Fruit fly (Drosophila melanogaster) whole organism, embryonic: ENCODE measurements around the gene CG13138.

ENCODE experiments used
- CG1024 ChIP-seq: fragments of 200-800 bp; sonication (Bioruptor generic); IDR thresholded peaks from 2 replicates; pipeline ENCODE4 v1.3.6; 2022; ENCODE audit warnings: missing biosample characterization, missing genetic modification characterization
- CG10565 ChIP-seq: fragments of 200-800 bp; sonication (Bioruptor generic); optimal IDR thresholded peaks from 3 replicates; lab custom pipeline; 2016; ENCODE audit warnings: missing biosample characterization, mild to moderate bottlenecking, missing genetic modification characterization
- CG11085 ChIP-seq: fragments of 200-800 bp; sonication (Bioruptor generic); IDR thresholded peaks from 2 replicates; pipeline ENCODE4 v1.3.6; 2022; ENCODE audit warnings: missing biosample characterization, missing genetic modification characterization
- CG12236 ChIP-seq: fragments of 200-800 bp; sonication (Bioruptor generic); optimal IDR thresholded peaks from 2 replicates; lab custom pipeline; 2016; ENCODE audit warnings: missing biosample characterization, missing genetic modification characterization
- CG12659 ChIP-seq: fragments of 200-800 bp; sonication (Bioruptor generic); optimal IDR thresholded peaks from 3 replicates; lab custom pipeline; 2017; ENCODE audit warnings: mild to moderate bottlenecking, missing biosample characterization, missing genetic modification reagents, missing genetic modification characterization
- CG14050 ChIP-seq: fragments of 200-800 bp; sonication (Bioruptor generic); IDR thresholded peaks from 3 replicates; pipeline ENCODE4 v1.3.6; 2022; ENCODE audit warnings: missing biosample characterization, missing genetic modification characterization
- CG14860 ChIP-seq: fragments of 200-800 bp; sonication (Bioruptor generic); IDR thresholded peaks from 3 replicates; pipeline ENCODE4 v1.3.6; 2022; ENCODE audit warnings: missing biosample characterization, missing genetic modification characterization; ENCODE audit not compliant: partially characterized antibody
- CG15073 ChIP-seq: fragments of 200-800 bp; sonication (Bioruptor generic); optimal IDR thresholded peaks from 2 replicates; lab custom pipeline; 2016; ENCODE audit warnings: missing biosample characterization, missing genetic modification characterization
- CG1529 ChIP-seq: fragments of 200-800 bp; sonication (Bioruptor generic); optimal IDR thresholded peaks from 3 replicates; lab custom pipeline; 2018; ENCODE audit warnings: missing biosample characterization, missing genetic modification characterization
- CG1603 ChIP-seq: fragments of 200-800 bp; sonication (Bioruptor generic); optimal IDR thresholded peaks from 2 replicates; lab custom pipeline; 2019; ENCODE audit warnings: missing biosample characterization, mild to moderate bottlenecking, missing genetic modification characterization, moderate library complexity
- CG16813 ChIP-seq: fragments of 200-800 bp; sonication (Bioruptor generic); IDR thresholded peaks from 3 replicates; pipeline ENCODE4 v1.3.6; 2022; ENCODE audit warnings: missing biosample characterization, missing genetic modification characterization; ENCODE audit not compliant: partially characterized antibody
- CG18476 ChIP-seq: fragments of 200-800 bp; sonication (Bioruptor generic); optimal IDR thresholded peaks from 2 replicates; lab custom pipeline; 2016; ENCODE audit warnings: missing biosample characterization, mild to moderate bottlenecking, missing genetic modification characterization
- CG30431 ChIP-seq: fragments of 200-800 bp; sonication (Bioruptor generic); optimal IDR thresholded peaks from 2 replicates; lab custom pipeline; 2017; ENCODE audit warnings: missing biosample characterization, missing genetic modification characterization
- CG3281 ChIP-seq: fragments of 200-800 bp; sonication (Bioruptor generic); optimal IDR thresholded peaks from 3 replicates; lab custom pipeline; 2017; ENCODE audit warnings: missing biosample characterization, mild to moderate bottlenecking, missing genetic modification characterization
- CG4282 ChIP-seq: fragments of 200-800 bp; sonication (Bioruptor generic); optimal IDR thresholded peaks from 2 replicates; lab custom pipeline; 2016; ENCODE audit warnings: missing biosample characterization, missing genetic modification characterization
- CG4424 ChIP-seq: fragments of 200-800 bp; sonication (Bioruptor generic); optimal IDR thresholded peaks from 3 replicates; lab custom pipeline; 2016; ENCODE audit warnings: missing biosample characterization, missing genetic modification characterization
- CG6175 ChIP-seq: fragments of 200-800 bp; sonication (Bioruptor generic); IDR thresholded peaks from 3 replicates; pipeline ENCODE4 v1.3.6; 2022; ENCODE audit warnings: missing biosample characterization, missing genetic modification characterization
- CG6683 ChIP-seq: fragments of 200-800 bp; sonication (Bioruptor generic); optimal IDR thresholded peaks from 2 replicates; lab custom pipeline; 2017; ENCODE audit warnings: missing biosample characterization, mild to moderate bottlenecking, missing genetic modification characterization, missing genetic modification reagents
- CG6854 ChIP-seq: fragments of 200-800 bp; sonication (Bioruptor generic); optimal IDR thresholded peaks from 3 replicates; lab custom pipeline; 2017; ENCODE audit warnings: missing biosample characterization, mild to moderate bottlenecking, missing genetic modification characterization
- CG7987 ChIP-seq: fragments of 200-800 bp; sonication (Bioruptor generic); optimal IDR thresholded peaks from 2 replicates; lab custom pipeline; 2018; ENCODE audit warnings: missing biosample characterization, mild to moderate bottlenecking, missing genetic modification characterization, moderate library complexity
- CG9609 ChIP-seq: fragments of 200-800 bp; sonication (Bioruptor generic); optimal IDR thresholded peaks from 3 replicates; lab custom pipeline; 2016; ENCODE audit warnings: missing biosample characterization, missing genetic modification characterization
- CHES-1-like ChIP-seq: fragments of 200-800 bp; sonication (Bioruptor generic); optimal IDR thresholded peaks from 2 replicates; lab custom pipeline; 2016; ENCODE audit warnings: missing biosample characterization, missing genetic modification characterization
- Hr39 ChIP-seq: fragments of >200 bp; optimal IDR thresholded peaks from 2 replicates; lab custom pipeline; 2017
- Hr78 ChIP-seq, 2 experiments: fragments of 200-800 bp in 1 of 2; fragments of >200 bp in 1 of 2; sonication (Bioruptor generic) in 1 of 2; optimal IDR thresholded peaks; 2 replicates each; lab custom pipeline; 2017 to 2019; ENCODE audit warnings: missing biosample characterization in 2 of 2, missing genetic modification characterization in 2 of 2, mild to moderate bottlenecking in 1 of 2, moderate library complexity in 1 of 2
- Kr ChIP-seq: fragments of 200-800 bp; sonication (Bioruptor generic); optimal IDR thresholded peaks from 2 replicates; lab custom pipeline; 2017; ENCODE audit warnings: missing biosample characterization, mild to moderate bottlenecking, missing genetic modification characterization
- NFAT ChIP-seq: fragments of 200-800 bp; sonication (Bioruptor generic); IDR thresholded peaks from 2 replicates; pipeline ENCODE4 v1.3.6; 2022; ENCODE audit warnings: missing biosample characterization, missing genetic modification characterization
- Neu2 ChIP-seq: fragments of 200-800 bp; sonication (Bioruptor generic); optimal IDR thresholded peaks from 3 replicates; lab custom pipeline; 2016; ENCODE audit warnings: missing biosample characterization, missing genetic modification characterization, borderline replicate concordance
- NfI ChIP-seq: fragments of 200-800 bp; sonication (Bioruptor generic); optimal IDR thresholded peaks from 3 replicates; lab custom pipeline; 2018; ENCODE audit warnings: missing biosample characterization, mild to moderate bottlenecking, missing genetic modification characterization, moderate library complexity
- Oaz ChIP-seq: fragments of 200-800 bp; sonication (Bioruptor generic); IDR thresholded peaks from 2 replicates; pipeline ENCODE4 v1.3.6; 2022; ENCODE audit warnings: missing biosample characterization, missing genetic modification characterization
- Sox100B ChIP-seq: fragments of 200-800 bp; sonication (Bioruptor generic); optimal IDR thresholded peaks from 3 replicates; lab custom pipeline; 2018; ENCODE audit warnings: missing biosample characterization, mild to moderate bottlenecking, missing genetic modification characterization
- al ChIP-seq: fragments of 200-800 bp; sonication (Bioruptor generic); IDR thresholded peaks from 2 replicates; pipeline ENCODE4 v1.3.6; 2022; ENCODE audit warnings: missing biosample characterization, missing genetic modification characterization
- amos ChIP-seq: fragments of 200-800 bp; sonication (Bioruptor generic); IDR thresholded peaks from 2 replicates; pipeline ENCODE4 v1.3.6; 2022; ENCODE audit warnings: missing biosample characterization, missing genetic modification characterization; ENCODE audit not compliant: partially characterized antibody
- ap ChIP-seq: fragments of 200-800 bp; sonication (Bioruptor generic); IDR thresholded peaks from 2 replicates; pipeline ENCODE4 v1.3.6; 2022; ENCODE audit warnings: missing biosample characterization, missing genetic modification characterization
- bab2 ChIP-seq: fragments of 200-800 bp; sonication (Bioruptor generic); optimal IDR thresholded peaks from 2 replicates; lab custom pipeline; 2016; ENCODE audit warnings: missing biosample characterization, missing genetic modification characterization
- cato ChIP-seq: fragments of 200-800 bp; sonication (Bioruptor generic); optimal IDR thresholded peaks from 2 replicates; lab custom pipeline; 2016; ENCODE audit warnings: missing biosample characterization, missing genetic modification characterization, borderline replicate concordance
- chinmo ChIP-seq: fragments of 200-800 bp; sonication (Bioruptor generic); IDR thresholded peaks from 4 replicates; pipeline ENCODE4 v1.3.6; 2022; ENCODE audit warnings: missing biosample characterization, missing genetic modification characterization; ENCODE audit not compliant: partially characterized antibody
- chn ChIP-seq: fragments of 200-800 bp; sonication (Bioruptor generic); optimal IDR thresholded peaks from 2 replicates; lab custom pipeline; 2016; ENCODE audit warnings: missing biosample characterization, missing genetic modification characterization
- dimm ChIP-seq: fragments of 200-800 bp; sonication (Bioruptor generic); IDR thresholded peaks from 2 replicates; pipeline ENCODE4 v1.3.6; 2022; ENCODE audit warnings: missing biosample characterization, missing genetic modification characterization
- gcm ChIP-seq: fragments of 200-800 bp; sonication (Bioruptor generic); optimal IDR thresholded peaks from 2 replicates; lab custom pipeline; 2019; ENCODE audit warnings: missing biosample characterization, mild to moderate bottlenecking, missing genetic modification characterization, moderate library complexity
- gcm2 ChIP-seq: fragments of 200-800 bp; sonication (Bioruptor generic); optimal IDR thresholded peaks from 2 replicates; lab custom pipeline; 2016; ENCODE audit warnings: missing biosample characterization, missing genetic modification characterization
- jumu ChIP-seq: fragments of 200-800 bp; sonication (Bioruptor generic); optimal IDR thresholded peaks from 3 replicates; lab custom pipeline; 2016; ENCODE audit warnings: missing biosample characterization, missing genetic modification characterization
- phol ChIP-seq: fragments of 200-800 bp; sonication (Bioruptor generic); optimal IDR thresholded peaks from 3 replicates; lab custom pipeline; 2018; ENCODE audit warnings: missing biosample characterization, mild to moderate bottlenecking, missing genetic modification characterization, moderate library complexity
- psq ChIP-seq: fragments of 200-800 bp; sonication (Bioruptor generic); optimal IDR thresholded peaks from 2 replicates; lab custom pipeline; 2017; ENCODE audit warnings: missing biosample characterization, missing genetic modification characterization
- schlank ChIP-seq: fragments of 200-800 bp; sonication (Bioruptor generic); optimal IDR thresholded peaks from 2 replicates; lab custom pipeline; 2018; ENCODE audit warnings: missing biosample characterization, mild to moderate bottlenecking, missing genetic modification characterization
- sna ChIP-seq: fragments of 200-800 bp; sonication (Bioruptor generic); IDR thresholded peaks from 2 replicates; pipeline ENCODE4 v1.3.6; 2022; ENCODE audit warnings: missing biosample characterization, missing genetic modification characterization; ENCODE audit not compliant: partially characterized antibody
- so ChIP-seq: fragments of 200-800 bp; sonication (Bioruptor generic); IDR thresholded peaks from 3 replicates; pipeline ENCODE4 v1.3.6; 2022; ENCODE audit warnings: missing biosample characterization, missing genetic modification characterization
- tap ChIP-seq: fragments of 200-800 bp; optimal IDR thresholded peaks from 3 replicates; lab custom pipeline; 2019; ENCODE audit warnings: missing biosample characterization, mild to moderate bottlenecking, missing genetic modification characterization, moderate library complexity
- ttk ChIP-seq: fragments of 200-800 bp; sonication (Bioruptor generic); IDR thresholded peaks from 2 replicates; pipeline ENCODE4 v2.1.2; 2022; ENCODE audit warnings: missing biosample characterization, missing genetic modification characterization
- tx ChIP-seq: fragments of 200-800 bp; sonication (Bioruptor generic); optimal IDR thresholded peaks from 2 replicates; lab custom pipeline; 2016; ENCODE audit warnings: missing biosample characterization, missing genetic modification characterization

The CG13138 gene

DNA sequence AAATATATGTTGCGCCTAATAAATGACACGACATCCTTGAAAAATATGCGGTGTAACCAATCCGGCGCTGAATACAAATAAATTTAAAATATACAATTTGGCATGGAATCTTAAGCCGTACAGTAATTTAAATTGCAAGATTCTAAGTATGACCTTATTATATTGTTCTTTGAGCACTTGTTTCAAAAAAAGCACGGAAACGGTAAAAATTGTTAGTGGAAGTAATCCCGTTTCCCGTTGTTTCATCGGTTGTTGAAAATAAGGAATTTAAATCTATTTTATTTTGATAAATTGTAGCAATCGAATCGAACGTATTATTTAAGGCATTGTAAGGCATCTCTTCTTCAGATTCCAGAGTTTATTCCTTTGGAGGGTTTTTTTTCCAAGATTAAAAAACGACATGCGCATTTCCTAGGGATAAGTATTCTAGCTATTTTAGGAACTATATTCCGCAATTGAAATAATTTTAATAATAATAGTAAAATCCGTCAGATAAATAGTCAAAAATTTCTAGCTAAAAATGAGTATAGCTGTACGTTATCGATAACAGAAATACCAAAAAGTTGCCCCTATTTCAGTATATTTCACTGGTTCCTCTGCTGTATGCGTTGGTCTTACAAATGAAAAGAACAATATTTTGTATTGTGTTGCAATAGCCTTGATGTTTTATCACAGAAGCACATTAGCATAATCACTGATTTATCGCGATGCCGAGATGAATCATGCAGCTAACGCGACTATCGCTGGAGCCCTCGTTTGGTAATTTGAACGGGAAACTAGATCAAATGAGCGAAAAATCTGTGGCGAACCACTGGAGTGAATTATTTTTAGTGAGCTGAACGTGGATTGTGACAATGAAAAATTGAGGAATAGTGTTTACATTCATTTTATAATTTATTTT lies 31.5 kb upstream of the CG13138 start, which contains the start of gene GATAd (continued):
- TF ChIP-seq bab2 (no peak), Oaz (no peak), psq (no peak), sna (GFP tag; lab: Robert Waterston, UW) (no peak), CG1024 (peak; percentile 33; the same call in 1 of the 2 replicates), CG6683 (GFP tag; lab: Kevin White, UChicago) (no peak), Hr39 (lab: Kevin White, UChicago) (no peak), CG12236 (GFP tag; lab: Kevin White, UChicago) (no peak), schlank (tag; lab: Kevin White, UChicago) (no peak), CG30431 (GFP tag; lab: Kevin White, UChicago) (no peak), dimm (GFP tag; lab: Robert Waterston, UW) (no peak), phol (tag; lab: Kevin White, UChicago) (peak; percentile 13), NfI (GFP tag; lab: Kevin White, UChicago) (no peak), Kr (GFP tag; lab: Kevin White, UChicago) (no peak), gcm2 (GFP tag; lab: Kevin White, UChicago) (no peak), CG16813 (GFP tag; lab: Robert Waterston, UW) (no peak), chn (no peak), jumu (GFP tag; lab: Kevin White, UChicago) (no peak), CG11085 (GFP tag; lab: Robert Waterston, UW) (no peak), CG9609 (GFP tag; lab: Kevin White, UChicago) (no peak), CHES-1-like (no peak), chinmo (GFP tag; lab: Robert Waterston, UW) (peak; percentile 74; the same call in 1 of the 4 replicates), CG3281 (GFP tag; lab: Kevin White, UChicago) (no peak), so (GFP tag; lab: Robert Waterston, UW) (no peak), CG7987 (GFP tag; lab: Kevin White, UChicago) (no peak), Hr78 (GFP tag; optimal IDR thresholded peaks at IDR 0.05; lab: Kevin White, UChicago) (no peak), Sox100B (GFP tag; lab: Kevin White, UChicago) (no peak), CG18476 (GFP tag; lab: Kevin White, UChicago) (no peak), ap (no peak), CG10565 (GFP tag; lab: Kevin White, UChicago) (no peak), CG1603 (peak; percentile 94), CG12659 (peak; percentile 65), cato (GFP tag; lab: Kevin White, UChicago) (no peak), CG6175 (GFP tag; lab: Robert Waterston, UW) (no peak), al (no peak), tx (GFP tag; lab: Kevin White, UChicago) (no peak), CG6854 (GFP tag; lab: Kevin White, UChicago) (no peak), gcm (GFP tag; lab: Kevin White, UChicago) (no peak), tap (no peak), CG14860 (GFP tag; lab: Robert Waterston, UW) (no peak), CG4282 (GFP tag; lab: Kevin White, UChicago) (no peak), CG14050 (GFP tag; lab: Robert Waterston, UW) (no peak), CG15073 (GFP tag; lab: Kevin White, UChicago) (no peak), CG1529 (GFP tag; lab: Kevin White, UChicago) (no peak), Neu2 (no peak), ttk (no peak), CG4424 (GFP tag; lab: Kevin White, UChicago) (no peak), NFAT (GFP tag; lab: Robert Waterston, UW) (no peak), amos (GFP tag; lab: Robert Waterston, UW) (no peak; the same call in 1 of the 2 replicates)
